Worm (Caenorhabditis elegans) whole organism, midembryonic: ENCODE data around the gene pat-12.

Source experiments
- T22C8.4 ChIP-seq: fragments of 200-800 bp; sonication (Bioruptor generic); IDR thresholded peaks from 2 replicates; pipeline ENCODE4 v1.3.6; 2022; ENCODE audit warnings: missing genetic modification characterization, missing compliant biosample characterization
- cog-1 ChIP-seq: sonication (generic microtip); optimal IDR thresholded peaks from 2 replicates; lab custom pipeline; 2016; ENCODE audit warnings: missing genetic modification characterization, missing compliant biosample characterization
- flt-1 ChIP-seq: fragments of 200-800 bp; sonication (Bioruptor generic); IDR thresholded peaks from 2 replicates; pipeline ENCODE4 v1.3.6; 2022; ENCODE audit warnings: missing genetic modification characterization, missing compliant biosample characterization
- klf-2 ChIP-seq: fragments of 200-800 bp; sonication (Bioruptor generic); conservative IDR thresholded peaks from 2 replicates; pipeline ENCODE4 v1.3.6; 2022; ENCODE audit warnings: missing genetic modification reagents, missing genetic modification characterization, missing compliant biosample characterization
- med-1 ChIP-seq: sonication (generic microtip); optimal IDR thresholded peaks from 2 replicates; lab custom pipeline; 2017; ENCODE audit warnings: missing genetic modification characterization, mild to moderate bottlenecking, missing compliant biosample characterization, antibody characterized with exemption, missing genetic modification reagents; ENCODE audit not compliant: insufficient read depth
- ref-1 ChIP-seq: fragments of 200-800 bp; sonication (Bioruptor generic); conservative IDR thresholded peaks from 2 replicates; pipeline ENCODE4 v1.3.6; 2022; ENCODE audit warnings: missing genetic modification reagents, missing genetic modification characterization, missing compliant biosample characterization
- tab-1 ChIP-seq: fragments of 200-800 bp; sonication (Bioruptor generic); IDR thresholded peaks from 2 replicates; pipeline ENCODE4 v1.3.6; 2022; ENCODE audit warnings: missing genetic modification characterization, missing compliant biosample characterization
- ztf-23 ChIP-seq: fragments of 200-800 bp; sonication (Bioruptor generic); IDR thresholded peaks from 2 replicates; pipeline ENCODE4 v1.3.6; 2022; ENCODE audit warnings: missing genetic modification reagents, missing genetic modification characterization, missing compliant biosample characterization
- ztf-29 ChIP-seq: fragments of 200-800 bp; sonication (Bioruptor generic); IDR thresholded peaks from 2 replicates; pipeline ENCODE4 v1.3.6; 2022; ENCODE audit warnings: missing genetic modification reagents, missing genetic modification characterization, missing compliant biosample characterization

Gene pat-12

ce11 chrIII:757981-758380, 5.8 kb upstream of the pat-12 start, which contains the start of gene T17H7.7:
T17H7.7 (minus strand) TSS chrIII:758081.
- TF ChIP-seq tab-1 (GFP tag; lab: Robert Waterston, UW) (no peak), ref-1 (GFP tag; lab: Robert Waterston, UW) (no peak), T22C8.4 (GFP tag; lab: Robert Waterston, UW) (no peak), ztf-29 (no peak), med-1 (GFP tag; lab: Kevin White, UChicago) (no peak), flt-1 (GFP tag; lab: Robert Waterston, UW) (no peak), klf-2 (GFP tag; lab: Robert Waterston, UW) (no peak)

- TF ChIP-seq flt-1 (GFP tag; lab: Robert Waterston, UW): no peak
- TF ChIP-seq ref-1 (GFP tag; lab: Robert Waterston, UW): no peak
These were observed 2.1 kb upstream of the pat-12 start for ce11 chrIII:754371-754770.

- TF ChIP-seq med-1 (GFP tag; lab: Kevin White, UChicago) (no peak), ztf-29 (no peak), cog-1 (tag; lab: Kevin White, UChicago) (no peak), flt-1 (GFP tag; lab: Robert Waterston, UW) (no peak), ztf-23 (no peak), T22C8.4 (GFP tag; lab: Robert Waterston, UW) (no peak), ref-1 (GFP tag; lab: Robert Waterston, UW) (no peak), klf-2 (GFP tag; lab: Robert Waterston, UW) (no peak), tab-1 (GFP tag; lab: Robert Waterston, UW) (no peak)
These were observed 2.2 kb downstream of the pat-12 start for ce11 chrIII:750028-750427.

- no peak for TF ChIP-seq flt-1 (GFP tag; lab: Robert Waterston, UW)
- TF ChIP-seq tab-1 (GFP tag; lab: Robert Waterston, UW): no peak
- TF ChIP-seq klf-2 (GFP tag; lab: Robert Waterston, UW): no peak
- no peak for TF ChIP-seq med-1 (GFP tag; lab: Kevin White, UChicago)
These were observed 3.4 kb downstream of the pat-12 start for ce11 chrIII:748782-749181.

- TF ChIP-seq cog-1 (tag; lab: Kevin White, UChicago) (no peak), ztf-23 (no peak), ztf-29 (no peak), T22C8.4 (GFP tag; lab: Robert Waterston, UW) (no peak), ref-1 (GFP tag; lab: Robert Waterston, UW) (no peak), tab-1 (GFP tag; lab: Robert Waterston, UW) (no peak), klf-2 (GFP tag; lab: Robert Waterston, UW) (no peak), med-1 (GFP tag; lab: Kevin White, UChicago) (no peak), flt-1 (GFP tag; lab: Robert Waterston, UW) (no peak)
These were observed 7.8 kb downstream of the pat-12 start for ce11 chrIII:744459-744858.

ce11 chrIII:740382-740781, 11.8 kb downstream of the pat-12 start, which contains the start of gene idpp-1:
idpp-1 (plus strand) TSS chrIII:740682.
- TF ChIP-seq ztf-29 (no peak), T22C8.4 (GFP tag; lab: Robert Waterston, UW) (no peak), med-1 (GFP tag; lab: Kevin White, UChicago) (no peak), tab-1 (GFP tag; lab: Robert Waterston, UW) (no peak), ztf-23 (no peak), ref-1 (GFP tag; lab: Robert Waterston, UW) (no peak)

ce11 chrIII:728694-729093, 23.5 kb downstream of the pat-12 start:
- TF ChIP-seq ref-1 (GFP tag; lab: Robert Waterston, UW) (no peak), tab-1 (GFP tag; lab: Robert Waterston, UW) (no peak), med-1 (GFP tag; lab: Kevin White, UChicago) (no peak), cog-1 (tag; lab: Kevin White, UChicago) (no peak), ztf-23 (no peak), flt-1 (GFP tag; lab: Robert Waterston, UW) (no peak), ztf-29 (no peak)

ce11 chrIII:728074-728473, 24.2 kb downstream of the pat-12 start:
- TF ChIP-seq ztf-23 (no peak), klf-2 (GFP tag; lab: Robert Waterston, UW) (no peak), T22C8.4 (GFP tag; lab: Robert Waterston, UW) (no peak), ztf-29 (no peak), ref-1 (GFP tag; lab: Robert Waterston, UW) (no peak), med-1 (GFP tag; lab: Kevin White, UChicago) (no peak), tab-1 (GFP tag; lab: Robert Waterston, UW) (no peak), flt-1 (GFP tag; lab: Robert Waterston, UW) (no peak), cog-1 (tag; lab: Kevin White, UChicago) (no peak)

- TF ChIP-seq ref-1 (GFP tag; lab: Robert Waterston, UW): no peak
- TF ChIP-seq med-1 (GFP tag; lab: Kevin White, UChicago): no peak
- no peak for TF ChIP-seq cog-1 (tag; lab: Kevin White, UChicago)
- TF ChIP-seq ztf-29: no peak
- no peak for TF ChIP-seq klf-2 (GFP tag; lab: Robert Waterston, UW)
- TF ChIP-seq T22C8.4 (GFP tag; lab: Robert Waterston, UW): no peak
- TF ChIP-seq tab-1 (GFP tag; lab: Robert Waterston, UW): no peak
- no peak for TF ChIP-seq flt-1 (GFP tag; lab: Robert Waterston, UW)
- no peak for TF ChIP-seq ztf-23
These were observed 27.4 kb downstream of the pat-12 start, which contains the start of gene flp-24 for ce11 chrIII:724819-725218. flp-24 (plus strand) TSS chrIII:725119.

ce11 chrIII:710042-710441, 42.2 kb downstream of the pat-12 start:
- no peak for TF ChIP-seq med-1 (GFP tag; lab: Kevin White, UChicago)
- TF ChIP-seq ref-1 (GFP tag; lab: Robert Waterston, UW): no peak
- no peak for TF ChIP-seq ztf-23
- no peak for TF ChIP-seq klf-2 (GFP tag; lab: Robert Waterston, UW)
- TF ChIP-seq ztf-29: no peak
- TF ChIP-seq cog-1 (tag; lab: Kevin White, UChicago): no peak
- no peak for TF ChIP-seq flt-1 (GFP tag; lab: Robert Waterston, UW)
- TF ChIP-seq T22C8.4 (GFP tag; lab: Robert Waterston, UW): no peak
- TF ChIP-seq tab-1 (GFP tag; lab: Robert Waterston, UW): no peak
